Fruit fly (Drosophila melanogaster) whole organism, embryonic: ENCODE results near the gene RpL35.

Experiments used
- CG11085 ChIP-seq: fragments of 200-800 bp; sonication (Bioruptor generic); IDR thresholded peaks from 2 replicates; pipeline ENCODE4 v1.3.6; 2022; ENCODE audit warnings: missing biosample characterization, missing genetic modification characterization
- CG11093 ChIP-seq: fragments of 200-800 bp; sonication (Bioruptor generic); IDR thresholded peaks from 3 replicates; pipeline ENCODE4 v1.3.6; 2022; ENCODE audit warnings: missing biosample characterization, missing genetic modification characterization
- CG11247 ChIP-seq: fragments of 200-800 bp; sonication (Bioruptor generic); IDR thresholded peaks from 2 replicates; pipeline ENCODE4 v1.3.6; 2022; ENCODE audit warnings: missing biosample characterization, missing genetic modification characterization
- CG11456 ChIP-seq: fragments of 200-800 bp; sonication (Bioruptor generic); IDR thresholded peaks from 3 replicates; pipeline ENCODE4 v1.3.6; 2022; ENCODE audit warnings: missing biosample characterization, missing genetic modification characterization
- CG12659 ChIP-seq: fragments of 200-800 bp; sonication (Bioruptor generic); optimal IDR thresholded peaks from 3 replicates; lab custom pipeline; 2017; ENCODE audit warnings: mild to moderate bottlenecking, missing biosample characterization, missing genetic modification reagents, missing genetic modification characterization
- CG12942 ChIP-seq: fragments of 200-800 bp; sonication (Bioruptor generic); optimal IDR thresholded peaks from 3 replicates; lab custom pipeline; 2016; ENCODE audit warnings: missing biosample characterization, missing genetic modification characterization
- CG1602 ChIP-seq: fragments of 200-800 bp; sonication (Bioruptor generic); optimal IDR thresholded peaks from 3 replicates; lab custom pipeline; 2016; ENCODE audit warnings: missing biosample characterization, missing genetic modification characterization
- CG17186 ChIP-seq: fragments of 200-800 bp; sonication (Bioruptor generic); optimal IDR thresholded peaks from 3 replicates; lab custom pipeline; 2017; ENCODE audit warnings: missing biosample characterization, missing genetic modification reagents, missing genetic modification characterization
- CG2678 ChIP-seq: fragments of 200-800 bp; sonication (Bioruptor generic); optimal IDR thresholded peaks from 3 replicates; lab custom pipeline; 2019; ENCODE audit warnings: missing biosample characterization, mild to moderate bottlenecking, missing genetic modification characterization, moderate library complexity
- CG30403 ChIP-seq: fragments of 200-800 bp; sonication (Bioruptor generic); optimal IDR thresholded peaks from 3 replicates; lab custom pipeline; 2016; ENCODE audit warnings: missing biosample characterization, missing genetic modification characterization
- CG31365 ChIP-seq: fragments of 200-800 bp; sonication (Bioruptor generic); optimal IDR thresholded peaks from 2 replicates; lab custom pipeline; 2018; ENCODE audit warnings: missing biosample characterization, mild to moderate bottlenecking, missing genetic modification characterization
- CG31388 ChIP-seq: fragments of 200-800 bp; sonication (Bioruptor generic); optimal IDR thresholded peaks from 2 replicates; lab custom pipeline; 2016; ENCODE audit warnings: missing biosample characterization, missing genetic modification characterization
- CG34422 ChIP-seq: fragments of 200-800 bp; sonication (Bioruptor generic); IDR thresholded peaks from 3 replicates; pipeline ENCODE4 v1.3.6; 2022; ENCODE audit warnings: missing biosample characterization, missing genetic modification characterization
- CG4854 ChIP-seq: fragments of 200-800 bp; sonication (Bioruptor generic); optimal IDR thresholded peaks from 2 replicates; lab custom pipeline; 2016; ENCODE audit warnings: missing biosample characterization, missing genetic modification characterization, inconsistent platforms
- CG6765 ChIP-seq: fragments of 200-800 bp; sonication (Bioruptor generic); optimal IDR thresholded peaks from 3 replicates; lab custom pipeline; 2017; ENCODE audit warnings: missing biosample characterization, mild to moderate bottlenecking, missing genetic modification characterization
- CG8290 ChIP-seq, 3 experiments: fragments of 200-800 bp; sonication (Bioruptor generic); optimal IDR thresholded peaks; 2 replicates each; lab custom pipeline; 2016 to 2019; ENCODE audit warnings: missing biosample characterization in 3 of 3, missing genetic modification characterization in 3 of 3, mild to moderate bottlenecking in 2 of 3, moderate library complexity in 1 of 3
- CHES-1-like ChIP-seq: fragments of 200-800 bp; sonication (Bioruptor generic); optimal IDR thresholded peaks from 2 replicates; lab custom pipeline; 2016; ENCODE audit warnings: missing biosample characterization, missing genetic modification characterization
- CoRest ChIP-seq: fragments of 200-800 bp; sonication (Bioruptor generic); optimal IDR thresholded peaks from 3 replicates; lab custom pipeline; 2018; ENCODE audit warnings: missing biosample characterization, mild to moderate bottlenecking, missing genetic modification characterization, moderate library complexity
- Dip3 ChIP-seq: fragments of 200-800 bp; sonication (Bioruptor generic); optimal IDR thresholded peaks from 3 replicates; lab custom pipeline; 2016; ENCODE audit warnings: missing biosample characterization, missing genetic modification characterization
- Elba2 ChIP-seq: fragments of 200-800 bp; sonication (Bioruptor generic); optimal IDR thresholded peaks from 3 replicates; lab custom pipeline; 2016; ENCODE audit warnings: missing biosample characterization, missing genetic modification characterization
- Ets65A ChIP-seq: fragments of 200-800 bp; sonication (Bioruptor generic); peaks from one replicate; lab custom pipeline; 2016; ENCODE audit warnings: missing biosample characterization, missing genetic modification characterization
- Poxn ChIP-seq: fragments of 200-800 bp; sonication (Bioruptor generic); IDR thresholded peaks from 2 replicates; pipeline ENCODE4 v1.3.6; 2022; ENCODE audit warnings: missing biosample characterization, missing genetic modification characterization
- Scr ChIP-seq: fragments of 200-800 bp; sonication (Bioruptor generic); IDR thresholded peaks from 2 replicates; pipeline ENCODE4 v1.3.6; 2022; ENCODE audit warnings: missing biosample characterization, missing genetic modification characterization; ENCODE audit not compliant: partially characterized antibody
- Vsx1 ChIP-seq: fragments of 200-800 bp; sonication (Bioruptor generic); optimal IDR thresholded peaks from 2 replicates; lab custom pipeline; 2017; ENCODE audit warnings: missing biosample characterization, mild to moderate bottlenecking, missing genetic modification characterization, missing genetic modification reagents
- ab ChIP-seq: fragments of 200-800 bp; sonication (Bioruptor generic); optimal IDR thresholded peaks from 2 replicates; lab custom pipeline; 2016; ENCODE audit warnings: missing biosample characterization, missing genetic modification characterization
- al ChIP-seq: fragments of 200-800 bp; sonication (Bioruptor generic); IDR thresholded peaks from 2 replicates; pipeline ENCODE4 v1.3.6; 2022; ENCODE audit warnings: missing biosample characterization, missing genetic modification characterization
- amos ChIP-seq: fragments of 200-800 bp; sonication (Bioruptor generic); IDR thresholded peaks from 2 replicates; pipeline ENCODE4 v1.3.6; 2022; ENCODE audit warnings: missing biosample characterization, missing genetic modification characterization; ENCODE audit not compliant: partially characterized antibody
- ato ChIP-seq: fragments of 200-800 bp; sonication (Bioruptor generic); IDR thresholded peaks from 2 replicates; pipeline ENCODE4 v1.3.6; 2022; ENCODE audit warnings: missing biosample characterization, missing genetic modification characterization; ENCODE audit not compliant: partially characterized antibody
- chn ChIP-seq: fragments of 200-800 bp; sonication (Bioruptor generic); optimal IDR thresholded peaks from 2 replicates; lab custom pipeline; 2016; ENCODE audit warnings: missing biosample characterization, missing genetic modification characterization
- ci ChIP-seq: fragments of 200-800 bp; sonication (Bioruptor generic); IDR thresholded peaks from 3 replicates; pipeline ENCODE4 v1.3.6; 2022; ENCODE audit warnings: missing biosample characterization, missing genetic modification characterization
- en ChIP-seq: fragments of 200-800 bp; sonication (Bioruptor generic); optimal IDR thresholded peaks from 2 replicates; lab custom pipeline; 2016; ENCODE audit warnings: missing biosample characterization, missing genetic modification characterization
- ewg ChIP-seq: fragments of 200-800 bp; sonication (Bioruptor generic); optimal IDR thresholded peaks from 3 replicates; lab custom pipeline; 2017; ENCODE audit warnings: mild to moderate bottlenecking, missing biosample characterization, missing genetic modification reagents, missing genetic modification characterization
- eyg ChIP-seq: fragments of 200-800 bp; sonication (Bioruptor generic); optimal IDR thresholded peaks from 3 replicates; lab custom pipeline; 2016; ENCODE audit warnings: missing biosample characterization, missing genetic modification characterization
- fd102C ChIP-seq: fragments of 200-800 bp; sonication (Bioruptor generic); optimal IDR thresholded peaks from 2 replicates; lab custom pipeline; 2018; ENCODE audit warnings: missing biosample characterization, mild to moderate bottlenecking, missing genetic modification characterization, moderate library complexity
- fd96Cb ChIP-seq: fragments of 200-800 bp; sonication (Bioruptor generic); optimal IDR thresholded peaks from 2 replicates; lab custom pipeline; 2018; ENCODE audit warnings: missing biosample characterization, mild to moderate bottlenecking, missing genetic modification characterization, moderate library complexity
- ham ChIP-seq: fragments of 200-800 bp; sonication (Bioruptor generic); IDR thresholded peaks from 2 replicates; pipeline ENCODE4 v1.3.6; 2022; ENCODE audit warnings: missing biosample characterization, missing genetic modification characterization
- jigr1 ChIP-seq: fragments of 200-800 bp; sonication (Bioruptor generic); IDR thresholded peaks from 3 replicates; pipeline ENCODE4 v1.3.6; 2022; ENCODE audit warnings: missing biosample characterization, missing genetic modification characterization
- lilli ChIP-seq: fragments of 200-800 bp; sonication (Bioruptor generic); optimal IDR thresholded peaks from 3 replicates; lab custom pipeline; 2016; ENCODE audit warnings: missing biosample characterization, missing genetic modification characterization
- lmd ChIP-seq: fragments of 200-800 bp; sonication (Bioruptor generic); IDR thresholded peaks from 2 replicates; pipeline ENCODE4 v1.3.6; 2022; ENCODE audit warnings: missing biosample characterization, missing genetic modification characterization
- pb ChIP-seq: fragments of 200-800 bp; sonication (Bioruptor generic); optimal IDR thresholded peaks from 3 replicates; lab custom pipeline; 2016; ENCODE audit warnings: missing biosample characterization, missing genetic modification characterization
- row ChIP-seq: fragments of 200-800 bp; sonication (Bioruptor generic); IDR thresholded peaks from 3 replicates; pipeline ENCODE4 v1.3.6; 2022; ENCODE audit warnings: missing biosample characterization, missing genetic modification characterization
- schlank ChIP-seq: fragments of 200-800 bp; sonication (Bioruptor generic); optimal IDR thresholded peaks from 2 replicates; lab custom pipeline; 2018; ENCODE audit warnings: missing biosample characterization, mild to moderate bottlenecking, missing genetic modification characterization
- sens ChIP-seq: fragments of 200-800 bp; sonication (Bioruptor generic); peaks from one replicate; lab custom pipeline; 2016; ENCODE audit warnings: missing biosample characterization, missing genetic modification characterization
- ssp ChIP-seq: fragments of 200-800 bp; sonication (Bioruptor generic); IDR thresholded peaks from 2 replicates; pipeline ENCODE4 v1.3.6; 2022; ENCODE audit warnings: missing biosample characterization, missing genetic modification characterization
- tgo ChIP-seq: fragments of 200-800 bp; sonication (Bioruptor generic); IDR thresholded peaks from 3 replicates; pipeline ENCODE4 v1.3.6; 2022; ENCODE audit warnings: missing biosample characterization, missing genetic modification characterization
- tin ChIP-seq: fragments of 200-800 bp; sonication (Bioruptor generic); optimal IDR thresholded peaks from 3 replicates; lab custom pipeline; 2016; ENCODE audit warnings: missing biosample characterization, missing genetic modification characterization
- ttk ChIP-seq: fragments of 200-800 bp; sonication (Bioruptor generic); IDR thresholded peaks from 2 replicates; pipeline ENCODE4 v2.1.2; 2022; ENCODE audit warnings: missing biosample characterization, missing genetic modification characterization
- twi ChIP-seq: fragments of 200-800 bp; optimal IDR thresholded peaks from 2 replicates; lab custom pipeline; 2019; ENCODE audit warnings: missing biosample characterization, mild to moderate bottlenecking, missing genetic modification characterization, moderate library complexity
- vvl ChIP-seq: fragments of 200-800 bp; sonication (Bioruptor generic); IDR thresholded peaks from 2 replicates; pipeline ENCODE4 v1.3.6; 2022; ENCODE audit warnings: missing biosample characterization, missing genetic modification characterization
- yki ChIP-seq: fragments of >200 bp; optimal IDR thresholded peaks from 3 replicates; lab custom pipeline; 2018
- zfh1 ChIP-seq: fragments of 200-800 bp; sonication (Bioruptor generic); IDR thresholded peaks from 3 replicates; pipeline ENCODE4 v1.3.6; 2022; ENCODE audit warnings: missing biosample characterization, missing genetic modification characterization

RpL35 gene

DNA sequence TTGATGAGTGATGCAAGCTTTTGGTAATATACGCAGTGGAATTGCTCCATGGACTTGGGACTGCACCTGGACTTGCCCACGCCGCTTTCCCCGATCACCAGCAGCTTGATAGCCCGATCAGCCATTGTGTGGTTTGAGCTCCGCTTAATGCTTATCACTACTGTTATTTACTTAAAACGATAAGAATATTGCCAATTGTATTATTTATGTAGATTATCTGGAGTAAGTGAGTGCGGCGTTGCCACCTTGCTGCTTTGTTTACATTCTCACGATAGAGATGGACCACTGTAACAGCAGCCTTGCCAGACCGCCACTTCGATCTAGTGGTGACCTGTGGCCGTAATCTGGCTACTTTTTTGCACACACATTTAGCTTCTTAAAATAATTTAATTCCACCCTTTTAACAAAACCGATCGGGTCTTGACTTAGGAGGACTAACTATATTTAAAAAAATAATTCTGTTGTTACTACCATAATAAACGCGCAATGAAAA lies 618 bp upstream of the RpL35 start, which contains the start of gene Rab18:
TSS of gene Rab18 (minus strand) at position 276 of the 493 bp plus-strand sequence.
- TF ChIP-seq ham (GFP tag; lab: Robert Waterston, UW) (no peak), CG34422 (GFP tag; lab: Robert Waterston, UW) (peak; percentile 53; the same call in 1 of the 3 replicates), CG1602 (GFP tag; lab: Kevin White, UChicago) (peak; percentile 16), ttk (GFP tag; lab: Robert Waterston, UW) (peak; percentile 40; the same call in 1 of the 2 replicates), CG12659 (GFP tag; lab: Kevin White, UChicago) (no peak), eyg (no peak), ssp (peak; percentile 60), Scr (GFP tag; lab: Robert Waterston, UW) (peak; percentile 37), tin (GFP tag; lab: Kevin White, UChicago) (peak; percentile 45), lilli (GFP tag; lab: Kevin White, UChicago) (peak; percentile 42), CG11247 (GFP tag; lab: Robert Waterston, UW) (0 out of 2 replicates have a peak, but pooled peaks have one; percentile 13), Poxn (no peak), amos (GFP tag; lab: Robert Waterston, UW) (peak; percentile 66), zfh1 (peak; percentile 52; the same call in 1 of the 3 replicates), schlank (no peak), twi (no peak), CHES-1-like (GFP tag; lab: Kevin White, UChicago) (peak; percentile 37), CG17186 (GFP tag; lab: Kevin White, UChicago) (no peak), CG31388 (GFP tag; lab: Kevin White, UChicago) (no peak), CG8290 (GFP tag; optimal IDR thresholded peaks at IDR 0.05; lab: Kevin White, UChicago) (no peak), CG8290 (tag; optimal IDR thresholded peaks at IDR 0.05; lab: Kevin White, UChicago) (peak in 1 of 2 experiments; percentile 63), ewg (GFP tag; lab: Kevin White, UChicago) (no peak), pb (GFP tag; lab: Kevin White, UChicago) (no peak), vvl (GFP tag; lab: Robert Waterston, UW) (peak; percentile 75), CG11093 (GFP tag; lab: Robert Waterston, UW) (peak; percentile 14; the same call in 1 of the 3 replicates), en (GFP tag; lab: Kevin White, UChicago) (no peak), jigr1 (GFP tag; lab: Robert Waterston, UW) (peak; percentile 49; the same call in 1 of the 3 replicates), ato (GFP tag; lab: Robert Waterston, UW) (0 out of 2 replicates have a peak, but pooled peaks have one; percentile 14), CG11085 (GFP tag; lab: Robert Waterston, UW) (peak; percentile 23; the same call in 1 of the 2 replicates), tgo (GFP tag; lab: Robert Waterston, UW) (0 out of 3 replicates have a peak, but pooled peaks have one; percentile 23), row (peak; percentile 86), Dip3 (GFP tag; lab: Kevin White, UChicago) (peak; percentile 26), CoRest (tag; lab: Kevin White, UChicago) (peak; percentile 35), Ets65A (GFP tag; lab: Kevin White, UChicago) (peak; percentile 94), ab (GFP tag; lab: Kevin White, UChicago) (no peak), al (peak; percentile 32; the same call in 1 of the 2 replicates), ci (0 out of 3 replicates have a peak, but pooled peaks have one; percentile 34), Elba2 (GFP tag; lab: Kevin White, UChicago) (peak; percentile 69), lmd (GFP tag; lab: Robert Waterston, UW) (peak; percentile 17; the same call in 1 of the 2 replicates), CG2678 (tag; lab: Kevin White, UChicago) (no peak), CG4854 (GFP tag; lab: Kevin White, UChicago) (no peak), sens (GFP tag; lab: Kevin White, UChicago) (peak; percentile 82), CG31365 (tag; lab: Kevin White, UChicago) (no peak), Vsx1 (no peak), CG12942 (GFP tag; lab: Kevin White, UChicago) (peak; percentile 1), fd96Cb (tag; lab: Kevin White, UChicago) (no peak), fd102C (GFP tag; lab: Kevin White, UChicago) (no peak), CG30403 (peak; percentile 27), CG11456 (GFP tag; lab: Robert Waterston, UW) (peak; percentile 75; the same call in 2 of the 3 replicates), CG6765 (GFP tag; lab: Kevin White, UChicago) (no peak), chn (peak; percentile 2), yki (lab: Kevin White, UChicago) (no peak)
